Fruit fly (Drosophila melanogaster) whole organism, embryonic: Measurements from ENCODE around the gene CG6628.

ENCODE experiments used
- Aef1 ChIP-seq: fragments of 200-800 bp; sonication (Bioruptor generic); IDR thresholded peaks from 3 replicates; pipeline ENCODE4 v1.3.6; 2022; ENCODE audit warnings: missing biosample characterization, missing genetic modification characterization
- Blimp-1 ChIP-seq: fragments of 200-800 bp; sonication (Bioruptor generic); optimal IDR thresholded peaks from 3 replicates; lab custom pipeline; 2018; ENCODE audit warnings: missing biosample characterization, missing genetic modification characterization, mild to moderate bottlenecking, moderate library complexity, missing genetic modification reagents
- Bteb2 ChIP-seq: fragments of 200-800 bp; sonication (Bioruptor generic); optimal IDR thresholded peaks from 2 replicates; lab custom pipeline; 2016; ENCODE audit warnings: missing biosample characterization, missing genetic modification characterization
- CG11504 ChIP-seq: fragments of 200-800 bp; sonication (Bioruptor generic); optimal IDR thresholded peaks from 3 replicates; lab custom pipeline; 2019; ENCODE audit warnings: missing biosample characterization, mild to moderate bottlenecking, missing genetic modification characterization, moderate library complexity
- CG11696 ChIP-seq: fragments of 200-800 bp; sonication (Bioruptor generic); IDR thresholded peaks from 2 replicates; pipeline ENCODE4 v1.3.6; 2022; ENCODE audit warnings: missing biosample characterization, missing genetic modification characterization
- CG12659 ChIP-seq: fragments of 200-800 bp; sonication (Bioruptor generic); optimal IDR thresholded peaks from 3 replicates; lab custom pipeline; 2017; ENCODE audit warnings: mild to moderate bottlenecking, missing biosample characterization, missing genetic modification reagents, missing genetic modification characterization
- CG12744 ChIP-seq: fragments of 200-800 bp; sonication (Bioruptor generic); optimal IDR thresholded peaks from 2 replicates; lab custom pipeline; 2016; ENCODE audit warnings: missing biosample characterization, missing genetic modification characterization
- CG1603 ChIP-seq: fragments of 200-800 bp; sonication (Bioruptor generic); optimal IDR thresholded peaks from 2 replicates; lab custom pipeline; 2019; ENCODE audit warnings: missing biosample characterization, mild to moderate bottlenecking, missing genetic modification characterization, moderate library complexity
- CG17568 ChIP-seq: fragments of 200-800 bp; sonication (Bioruptor generic); optimal IDR thresholded peaks from 2 replicates; lab custom pipeline; 2018; ENCODE audit warnings: missing biosample characterization, mild to moderate bottlenecking, missing genetic modification characterization, moderate library complexity
- CG17612 ChIP-seq: fragments of 200-800 bp; sonication (Bioruptor generic); IDR thresholded peaks from 2 replicates; pipeline ENCODE4 v1.3.6; 2022; ENCODE audit warnings: missing biosample characterization, missing genetic modification characterization
- CG18599 ChIP-seq: fragments of 200-800 bp; sonication (Bioruptor generic); optimal IDR thresholded peaks from 3 replicates; lab custom pipeline; 2017; ENCODE audit warnings: missing biosample characterization, missing genetic modification characterization, mild to moderate bottlenecking, moderate library complexity, missing genetic modification reagents
- CG3281 ChIP-seq: fragments of 200-800 bp; sonication (Bioruptor generic); optimal IDR thresholded peaks from 3 replicates; lab custom pipeline; 2017; ENCODE audit warnings: missing biosample characterization, mild to moderate bottlenecking, missing genetic modification characterization
- CG33557 ChIP-seq: fragments of 200-800 bp; sonication (Bioruptor generic); optimal IDR thresholded peaks from 2 replicates; lab custom pipeline; 2019; ENCODE audit warnings: missing biosample characterization, mild to moderate bottlenecking, missing genetic modification characterization, moderate library complexity
- CG3847 ChIP-seq: fragments of 200-800 bp; sonication (Bioruptor generic); IDR thresholded peaks from 2 replicates; pipeline ENCODE4 v1.3.6; 2022; ENCODE audit warnings: missing biosample characterization, missing genetic modification characterization
- CG4404 ChIP-seq: fragments of 200-800 bp; sonication (Bioruptor generic); IDR thresholded peaks from 2 replicates; pipeline ENCODE4 v1.3.6; 2022; ENCODE audit warnings: missing biosample characterization, missing genetic modification characterization
- CG4707 ChIP-seq: fragments of 200-800 bp; sonication (Bioruptor generic); optimal IDR thresholded peaks from 2 replicates; lab custom pipeline; 2018; ENCODE audit warnings: missing biosample characterization, mild to moderate bottlenecking, missing genetic modification characterization, moderate library complexity
- CG7556 ChIP-seq: fragments of 200-800 bp; sonication (Bioruptor generic); optimal IDR thresholded peaks from 2 replicates; lab custom pipeline; 2017; ENCODE audit warnings: missing biosample characterization, mild to moderate bottlenecking, missing genetic modification characterization
- CG7963 ChIP-seq: fragments of 200-800 bp; sonication (Bioruptor generic); IDR thresholded peaks from 3 replicates; pipeline ENCODE4 v1.3.6; 2022; ENCODE audit warnings: missing biosample characterization, missing genetic modification characterization; ENCODE audit not compliant: partially characterized antibody
- CG8359 ChIP-seq: fragments of 200-800 bp; sonication (Bioruptor generic); optimal IDR thresholded peaks from 2 replicates; lab custom pipeline; 2017; ENCODE audit warnings: missing biosample characterization, mild to moderate bottlenecking, missing genetic modification characterization, borderline replicate concordance
- CG8944 ChIP-seq: fragments of 200-800 bp; sonication (Bioruptor generic); optimal IDR thresholded peaks from 3 replicates; lab custom pipeline; 2016; ENCODE audit warnings: missing biosample characterization, missing genetic modification characterization
- CG9932 ChIP-seq: fragments of 200-800 bp; sonication (Bioruptor generic); IDR thresholded peaks from 2 replicates; pipeline ENCODE4 v1.3.6; 2022; ENCODE audit warnings: missing biosample characterization, missing genetic modification characterization
- Camta ChIP-seq: fragments of 200-800 bp; sonication (Bioruptor generic); optimal IDR thresholded peaks from 2 replicates; lab custom pipeline; 2016; ENCODE audit warnings: missing biosample characterization, missing genetic modification characterization
- CkIIα-i1 ChIP-seq: fragments of 200-800 bp; sonication (Bioruptor generic); IDR thresholded peaks from 2 replicates; pipeline ENCODE4 v1.3.6; 2022; ENCODE audit warnings: missing biosample characterization, missing genetic modification characterization
- Dbx ChIP-seq: fragments of 200-800 bp; sonication (Bioruptor generic); IDR thresholded peaks from 3 replicates; pipeline ENCODE4 v1.3.6; 2022; ENCODE audit warnings: missing biosample characterization, missing genetic modification characterization
- Deaf1 ChIP-seq: fragments of 200-800 bp; optimal IDR thresholded peaks from 3 replicates; lab custom pipeline; 2019; ENCODE audit warnings: missing biosample characterization, mild to moderate bottlenecking, missing genetic modification characterization, moderate library complexity
- Doc2 ChIP-seq: fragments of 200-800 bp; sonication (Bioruptor generic); IDR thresholded peaks from 2 replicates; pipeline ENCODE4 v1.3.6; 2022; ENCODE audit warnings: missing biosample characterization, missing genetic modification characterization
- E2f2 ChIP-seq: fragments of 200-800 bp; sonication (Bioruptor generic); IDR thresholded peaks from 2 replicates; pipeline ENCODE4 v1.3.6; 2022; ENCODE audit warnings: missing biosample characterization, missing genetic modification characterization
- ERR ChIP-seq: fragments of 200-800 bp; sonication (Bioruptor generic); optimal IDR thresholded peaks from 2 replicates; lab custom pipeline; 2016; ENCODE audit warnings: missing biosample characterization, missing genetic modification characterization
- HLH3B ChIP-seq: fragments of 200-800 bp; sonication (Bioruptor generic); IDR thresholded peaks from 2 replicates; pipeline ENCODE4 v1.3.6; 2022; ENCODE audit warnings: missing biosample characterization, missing genetic modification characterization
- Hr51 ChIP-seq, 2 experiments: fragments of 200-800 bp; sonication (Bioruptor generic); optimal IDR thresholded peaks; 2 replicates in 1 of 2; 3 replicates in 1 of 2; lab custom pipeline; 2016 to 2018; ENCODE audit warnings: missing biosample characterization in 2 of 2, missing genetic modification characterization in 2 of 2, mild to moderate bottlenecking in 1 of 2, moderate library complexity in 1 of 2
- Sox100B ChIP-seq: fragments of 200-800 bp; sonication (Bioruptor generic); optimal IDR thresholded peaks from 3 replicates; lab custom pipeline; 2018; ENCODE audit warnings: missing biosample characterization, mild to moderate bottlenecking, missing genetic modification characterization
- Stat92E ChIP-seq, 3 experiments: fragments of >200 bp in 2 of 3; fragments of 200-800 bp in 1 of 3; sonication (Bioruptor generic) in 1 of 3; optimal IDR thresholded peaks; 2 replicates each; lab custom pipeline; 2017 to 2019; ENCODE audit warnings: missing biosample characterization in 3 of 3, missing genetic modification characterization in 3 of 3, mild to moderate bottlenecking in 1 of 3, moderate library complexity in 1 of 3
- bbx ChIP-seq: fragments of 200-800 bp; sonication (Bioruptor generic); IDR thresholded peaks from 2 replicates; pipeline ENCODE4 v1.3.6; 2022; ENCODE audit warnings: missing biosample characterization, missing genetic modification characterization; ENCODE audit not compliant: partially characterized antibody
- crol ChIP-seq: fragments of 200-800 bp; sonication (Bioruptor generic); IDR thresholded peaks from 2 replicates; pipeline ENCODE4 v1.3.6; 2022; ENCODE audit warnings: missing biosample characterization, missing genetic modification characterization
- da ChIP-seq: fragments of 200-800 bp; sonication (Bioruptor generic); optimal IDR thresholded peaks from 2 replicates; lab custom pipeline; 2016; ENCODE audit warnings: missing biosample characterization, missing genetic modification characterization
- dpn ChIP-seq, 2 experiments: fragments of 200-800 bp; sonication (Bioruptor generic); optimal IDR thresholded peaks; 3 replicates each; lab custom pipeline; 2016; ENCODE audit warnings: missing biosample characterization in 2 of 2, missing genetic modification characterization in 2 of 2
- ems ChIP-seq: fragments of 200-800 bp; sonication (Bioruptor generic); optimal IDR thresholded peaks from 3 replicates; lab custom pipeline; 2016; ENCODE audit warnings: missing biosample characterization, missing genetic modification characterization
- eve ChIP-seq, 2 experiments: fragments of >200 bp; optimal IDR thresholded peaks; 2 replicates each; lab custom pipeline; 2017; ENCODE audit warnings: missing biosample characterization in 2 of 2, missing genetic modification characterization in 2 of 2
- eyg ChIP-seq: fragments of 200-800 bp; sonication (Bioruptor generic); optimal IDR thresholded peaks from 3 replicates; lab custom pipeline; 2016; ENCODE audit warnings: missing biosample characterization, missing genetic modification characterization
- jigr1 ChIP-seq: fragments of 200-800 bp; sonication (Bioruptor generic); IDR thresholded peaks from 3 replicates; pipeline ENCODE4 v1.3.6; 2022; ENCODE audit warnings: missing biosample characterization, missing genetic modification characterization
- lola ChIP-seq, 3 experiments: fragments of >200 bp in 2 of 3; fragments of 200-800 bp in 1 of 3; sonication (Bioruptor generic) in 1 of 3; optimal IDR thresholded peaks; 2 replicates each; lab custom pipeline; 2017 to 2019; ENCODE audit warnings: missing biosample characterization in 3 of 3, missing genetic modification characterization in 3 of 3, mild to moderate bottlenecking in 1 of 3, moderate library complexity in 1 of 3
- onecut ChIP-seq: fragments of 200-800 bp; sonication (Bioruptor generic); IDR thresholded peaks from 2 replicates; pipeline ENCODE4 v1.3.6; 2022; ENCODE audit warnings: missing biosample characterization, missing genetic modification characterization
- repo ChIP-seq: fragments of 200-800 bp; sonication (Bioruptor generic); optimal IDR thresholded peaks from 2 replicates; lab custom pipeline; 2016; ENCODE audit warnings: missing biosample characterization, missing genetic modification characterization
- rib ChIP-seq: fragments of 200-800 bp; sonication (Bioruptor generic); IDR thresholded peaks from 2 replicates; pipeline ENCODE4 v1.3.6; 2022; ENCODE audit warnings: missing biosample characterization, missing genetic modification characterization
- schlank ChIP-seq: fragments of 200-800 bp; sonication (Bioruptor generic); optimal IDR thresholded peaks from 2 replicates; lab custom pipeline; 2018; ENCODE audit warnings: missing biosample characterization, mild to moderate bottlenecking, missing genetic modification characterization
- sima ChIP-seq: fragments of 200-800 bp; sonication (Bioruptor generic); optimal IDR thresholded peaks from 2 replicates; lab custom pipeline; 2016; ENCODE audit warnings: missing biosample characterization, missing genetic modification characterization
- tgo ChIP-seq: fragments of 200-800 bp; sonication (Bioruptor generic); IDR thresholded peaks from 3 replicates; pipeline ENCODE4 v1.3.6; 2022; ENCODE audit warnings: missing biosample characterization, missing genetic modification characterization
- tll ChIP-seq, 2 experiments: fragments of 200-800 bp in 1 of 2; fragments of >200 bp in 1 of 2; sonication (Bioruptor generic) in 1 of 2; optimal IDR thresholded peaks; 2 replicates each; lab custom pipeline; 2017 to 2019; ENCODE audit warnings: missing biosample characterization in 2 of 2, missing genetic modification characterization in 2 of 2, mild to moderate bottlenecking in 1 of 2, moderate library complexity in 1 of 2
- wdn ChIP-seq: fragments of 200-800 bp; sonication (Bioruptor generic); IDR thresholded peaks from 2 replicates; pipeline ENCODE4 v1.3.6; 2022; ENCODE audit warnings: missing biosample characterization, missing genetic modification characterization

Gene CG6628

dm6 chr3L:10206226-10206968 lies 39.6 kb upstream of the CG6628 start (continued):
- TF ChIP-seq Stat92E (GFP tag; optimal IDR thresholded peaks at IDR 0.05; lab: Kevin White, UChicago), result no peak
- TF ChIP-seq CG11696 (GFP tag; lab: Robert Waterston, UW), result no peak
- TF ChIP-seq CG7556 (GFP tag; lab: Kevin White, UChicago), result peak; percentile 68
- TF ChIP-seq HLH3B (GFP tag; lab: Robert Waterston, UW), result peak; percentile 73
- TF ChIP-seq Doc2, result no peak
- TF ChIP-seq CG3847 (GFP tag; lab: Robert Waterston, UW), result peak; percentile 9; the same call in 1 of the 2 replicates
- TF ChIP-seq Bteb2, result no peak
- TF ChIP-seq repo, result no peak
- TF ChIP-seq ems, result peak; percentile 15
- no peak for TF ChIP-seq CkIIα-i1 (GFP tag; lab: Robert Waterston, UW)
- peak; percentile 15; the same call in 1 of the 2 replicates for TF ChIP-seq onecut (GFP tag; lab: Robert Waterston, UW)
- peak; percentile 99 for TF ChIP-seq Blimp-1 (GFP tag; lab: Kevin White, UChicago)
- TF ChIP-seq eyg (GFP tag; lab: Kevin White, UChicago), result no peak
- no peak for TF ChIP-seq wdn
- no peak for TF ChIP-seq CG9932 (GFP tag; lab: Robert Waterston, UW)
- TF ChIP-seq Aef1 (GFP tag; lab: Robert Waterston, UW), result no peak
- no peak for TF ChIP-seq CG33557 (GFP tag; lab: Kevin White, UChicago)
- no peak for TF ChIP-seq ERR (GFP tag; lab: Kevin White, UChicago)
- peak; percentile 26 for TF ChIP-seq CG12659 (GFP tag; lab: Kevin White, UChicago)
- no peak for TF ChIP-seq CG4404 (GFP tag; lab: Robert Waterston, UW)
- TF ChIP-seq CG11504 (tag; lab: Kevin White, UChicago), result peak; percentile 84
- TF ChIP-seq CG8359 (GFP tag; lab: Kevin White, UChicago), result peak; percentile 9
- TF ChIP-seq CG12744 (GFP tag; lab: Kevin White, UChicago), result no peak
- peak in 1 of 2 experiments; percentile 85 for TF ChIP-seq eve (GFP tag; optimal IDR thresholded peaks at IDR 0.05; lab: Kevin White, UChicago)
- TF ChIP-seq CG17568 (GFP tag; lab: Kevin White, UChicago), result no peak
- TF ChIP-seq da (GFP tag; lab: Kevin White, UChicago), result no peak
- TF ChIP-seq schlank (tag; lab: Kevin White, UChicago), result no peak
- TF ChIP-seq lola (GFP tag; optimal IDR thresholded peaks at IDR 0.05; lab: Kevin White, UChicago), result peak in 1 of 3 experiments; percentile 19
- peak; percentile 42 for TF ChIP-seq CG3281 (GFP tag; lab: Kevin White, UChicago)
- peak; percentile 7 to 23 for TF ChIP-seq dpn (GFP tag; optimal IDR thresholded peaks at IDR 0.05; lab: Kevin White, UChicago)
- no peak for TF ChIP-seq rib (GFP tag; lab: Robert Waterston, UW)
- TF ChIP-seq E2f2 (GFP tag; lab: Robert Waterston, UW), result no peak
- TF ChIP-seq Dbx (GFP tag; lab: Robert Waterston, UW), result no peak
- peak; percentile 44 for TF ChIP-seq CG1603 (tag; lab: Kevin White, UChicago)
- TF ChIP-seq tgo (GFP tag; lab: Robert Waterston, UW), result peak; percentile 28; the same call in 2 of the 3 replicates
- TF ChIP-seq CG4707 (GFP tag; lab: Kevin White, UChicago), result peak; percentile 3
- TF ChIP-seq sima (GFP tag; lab: Kevin White, UChicago), result no peak
- peak; percentile 46 for TF ChIP-seq Deaf1 (tag; lab: Kevin White, UChicago)
- no peak for TF ChIP-seq jigr1
- peak; percentile 70 for TF ChIP-seq CG18599
- TF ChIP-seq CG7963 (GFP tag; lab: Robert Waterston, UW), result no peak
- TF ChIP-seq tll (GFP tag; optimal IDR thresholded peaks at IDR 0.05; lab: Kevin White, UChicago), result no peak
- TF ChIP-seq bbx (GFP tag; lab: Robert Waterston, UW), result no peak
- peak; percentile 67 for TF ChIP-seq crol (GFP tag; lab: Robert Waterston, UW)
- TF ChIP-seq Sox100B (GFP tag; lab: Kevin White, UChicago), result peak; percentile 75
- no peak for TF ChIP-seq CG8944
- peak; percentile 8 for TF ChIP-seq Camta
- TF ChIP-seq CG17612 (GFP tag; lab: Robert Waterston, UW), result no peak
- peak in 1 of 2 experiments; percentile 25 for TF ChIP-seq Hr51 (GFP tag; optimal IDR thresholded peaks at IDR 0.05; lab: Kevin White, UChicago)
